Fruit fly (Drosophila melanogaster): ENCODE data around the gene Acbp2.

The Acbp2 gene

DNA sequence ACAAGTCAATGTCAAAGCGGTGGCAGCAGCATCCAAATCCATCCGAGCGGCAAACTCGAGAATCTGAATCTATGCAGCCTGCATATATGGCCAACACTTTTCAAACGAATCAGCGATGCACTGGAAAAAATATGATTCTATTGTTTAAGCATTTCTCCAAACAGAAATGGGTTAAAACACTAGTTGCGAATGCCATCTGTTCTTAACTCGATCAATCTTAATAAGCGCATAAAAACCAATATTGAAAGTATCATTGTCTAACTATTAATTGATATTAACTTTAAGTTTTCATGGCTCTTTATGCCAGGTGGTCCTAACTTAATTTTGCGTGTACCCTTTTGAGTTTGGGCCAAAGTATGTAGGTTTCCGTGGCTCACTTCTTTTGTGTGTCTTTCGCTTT is 26.0 kb upstream of the Acbp2 start:
- TF ChIP-seq CG14655 (GFP tag; optimal IDR thresholded peaks at IDR 0.05) (peak; percentile 27), CG34367 (tag; optimal IDR thresholded peaks at IDR 0.05) (no peak)

DNA sequence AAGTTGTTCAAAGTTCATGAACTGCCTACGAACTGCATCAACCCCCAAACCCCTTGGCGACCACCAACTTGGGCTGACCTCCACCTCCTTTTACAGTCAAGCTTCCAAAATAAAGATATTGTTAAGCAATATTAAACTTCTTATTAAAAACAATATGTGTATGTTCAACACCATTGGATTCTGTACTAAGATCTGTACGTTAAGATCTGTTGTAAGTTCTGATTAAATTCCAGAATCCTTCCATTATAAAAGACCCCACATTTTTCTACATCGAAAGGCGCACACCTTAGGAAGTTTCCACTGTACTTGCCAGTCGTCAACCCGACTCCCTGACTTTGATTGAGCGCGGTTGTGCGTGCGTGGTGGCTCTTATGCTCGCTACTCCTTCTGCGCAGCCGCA is 18.7 kb upstream of the Acbp2 start:
- TF ChIP-seq Ets98B (GFP tag; IDR thresholded peaks at IDR 0.05) (no peak), CG17806 (tag; optimal IDR thresholded peaks at IDR 0.05) (peak; percentile 61), Snoo (tag; optimal IDR thresholded peaks at IDR 0.05) (no peak), Pif1A (GFP tag; optimal IDR thresholded peaks at IDR 0.05) (peak; percentile 65), CG4496 (GFP tag; IDR thresholded peaks at IDR 0.05) (0 out of 3 replicates have a peak, but pooled peaks have one; percentile 32), gl (tag; optimal IDR thresholded peaks at IDR 0.05) (peak; percentile 15), CG12605 (GFP tag; IDR thresholded peaks at IDR 0.05) (no peak), CG8301 (tag; optimal IDR thresholded peaks at IDR 0.05) (no peak), CG9948 (tag; optimal IDR thresholded peaks at IDR 0.05) (peak; percentile 60), CG13204 (GFP tag; optimal IDR thresholded peaks at IDR 0.05) (peak; percentile 31), fd96Ca (GFP tag; IDR thresholded peaks at IDR 0.05) (no peak), CG15710 (tag; optimal IDR thresholded peaks at IDR 0.05) (peak; percentile 75), CG34367 (tag; optimal IDR thresholded peaks at IDR 0.05) (peak; percentile 56), D1 (tag; optimal IDR thresholded peaks at IDR 0.05) (peak; percentile 34), CG8159 (tag; optimal IDR thresholded peaks at IDR 0.05) (peak; percentile 72), EcR (GFP tag; optimal IDR thresholded peaks at IDR 0.05) (peak; percentile 90), Pif1B (GFP tag; optimal IDR thresholded peaks at IDR 0.05) (no peak), CG32121 (GFP tag; IDR thresholded peaks at IDR 0.05) (no peak), CG10348 (GFP tag; IDR thresholded peaks at IDR 0.05) (no peak), rn (GFP tag; IDR thresholded peaks at IDR 0.05) (no peak), CG14655 (GFP tag; optimal IDR thresholded peaks at IDR 0.05) (peak; percentile 22)

DNA sequence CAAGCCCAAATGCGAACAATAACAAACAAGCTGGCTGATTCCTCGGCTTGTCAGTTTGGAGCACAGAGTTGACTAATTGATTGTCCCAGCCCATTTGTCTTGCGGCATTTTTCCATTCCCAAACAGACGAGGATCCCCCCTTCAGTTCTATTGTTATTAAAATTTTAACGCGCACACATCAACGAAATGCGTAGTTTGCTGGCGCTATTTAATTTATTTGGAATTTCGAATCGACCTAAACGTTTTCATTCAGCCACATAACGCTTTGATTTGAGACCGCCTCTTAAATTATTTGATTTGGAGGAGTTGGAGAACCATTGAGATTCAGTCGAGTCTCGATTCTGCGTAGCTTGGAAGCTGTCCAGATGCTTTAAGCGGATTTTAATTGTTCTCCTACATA is 15.7 kb upstream of the Acbp2 start:
- TF ChIP-seq CG12605 (GFP tag; IDR thresholded peaks at IDR 0.05): no peak

- TF ChIP-seq Pif1A (GFP tag; optimal IDR thresholded peaks at IDR 0.05): no peak
- no peak for TF ChIP-seq CG10348 (GFP tag; IDR thresholded peaks at IDR 0.05)
- TF ChIP-seq fd96Ca (GFP tag; IDR thresholded peaks at IDR 0.05): no peak
- TF ChIP-seq CG8301 (tag; optimal IDR thresholded peaks at IDR 0.05): no peak
- TF ChIP-seq CG15710 (tag; optimal IDR thresholded peaks at IDR 0.05): no peak
- no peak for TF ChIP-seq Pif1B (GFP tag; optimal IDR thresholded peaks at IDR 0.05)
- TF ChIP-seq CG34367 (tag; optimal IDR thresholded peaks at IDR 0.05): no peak
- TF ChIP-seq Snoo (tag; optimal IDR thresholded peaks at IDR 0.05): no peak
- TF ChIP-seq gl (tag; optimal IDR thresholded peaks at IDR 0.05): no peak
- TF ChIP-seq CG13204 (GFP tag; optimal IDR thresholded peaks at IDR 0.05): no peak
- no peak for TF ChIP-seq D1 (tag; optimal IDR thresholded peaks at IDR 0.05)
- TF ChIP-seq CG8159 (tag; optimal IDR thresholded peaks at IDR 0.05): no peak
- TF ChIP-seq rn (GFP tag; IDR thresholded peaks at IDR 0.05): no peak
- TF ChIP-seq CG17806 (tag; optimal IDR thresholded peaks at IDR 0.05): no peak
- TF ChIP-seq EcR (GFP tag; optimal IDR thresholded peaks at IDR 0.05): no peak
- TF ChIP-seq CG4496 (GFP tag; IDR thresholded peaks at IDR 0.05): no peak
- no peak for TF ChIP-seq CG12605 (GFP tag; IDR thresholded peaks at IDR 0.05)
Measured at dm6 chr3L:7122136-7122535, 9.5 kb upstream of the Acbp2 start.

DNA sequence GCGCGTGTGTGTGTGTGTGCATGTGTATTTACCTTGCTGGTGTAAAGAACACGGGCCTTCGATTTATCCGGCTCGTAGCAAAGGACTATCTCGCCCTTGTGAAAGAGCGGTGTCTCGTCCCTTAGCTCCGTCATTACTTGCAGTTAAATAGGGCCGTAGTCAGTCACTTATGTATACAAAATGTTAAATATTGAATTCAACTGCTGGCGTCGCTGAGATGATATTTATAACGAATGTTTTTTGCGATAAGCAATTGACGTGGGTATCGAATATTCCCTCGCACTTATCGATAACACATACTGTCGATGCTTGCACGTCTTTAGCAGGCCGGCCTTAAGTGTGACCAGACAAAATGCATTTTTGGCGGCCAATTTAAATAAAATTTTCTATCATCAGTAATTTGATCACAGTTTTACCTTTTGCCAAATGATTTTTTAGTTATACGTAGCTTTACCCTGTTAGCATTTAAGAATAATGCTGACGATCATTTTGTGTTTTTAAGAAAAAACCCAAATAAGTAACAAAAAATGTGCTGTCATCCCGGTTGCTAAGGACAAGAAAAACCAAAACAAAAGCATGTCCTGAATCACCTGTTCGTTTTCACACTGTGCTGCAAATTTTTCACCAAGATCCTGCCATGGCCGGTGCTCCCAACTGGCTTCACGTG is 6.2 kb upstream of the Acbp2 start, which contains the start of the genes msl-3 and BBS1:
Gene msl-3 (minus strand): TSS at position 245 of the 667 bp plus-strand sequence.
Gene BBS1 (plus strand): TSS at position 617 of the 667 bp plus-strand sequence.
- no peak for TF ChIP-seq CG14655 (GFP tag; optimal IDR thresholded peaks at IDR 0.05)
- TF ChIP-seq CG8159 (tag; optimal IDR thresholded peaks at IDR 0.05): no peak
- TF ChIP-seq rn (GFP tag; IDR thresholded peaks at IDR 0.05): no peak
- TF ChIP-seq CG32121 (GFP tag; IDR thresholded peaks at IDR 0.05): no peak
- no peak for TF ChIP-seq EcR (GFP tag; optimal IDR thresholded peaks at IDR 0.05)
- TF ChIP-seq CG13204 (GFP tag; optimal IDR thresholded peaks at IDR 0.05): no peak

- TF ChIP-seq EcR (GFP tag; optimal IDR thresholded peaks at IDR 0.05): no peak
- TF ChIP-seq CG4496 (GFP tag; IDR thresholded peaks at IDR 0.05): no peak
- TF ChIP-seq CG9948 (tag; optimal IDR thresholded peaks at IDR 0.05): no peak
Measured at dm6 chr3L:7128214-7129008, 3.3 kb upstream of the Acbp2 start, which contains the start of the genes Acbp4 and Acbp6. Gene Acbp4 (minus strand): TSS chr3L:7128264. Gene Acbp6 (plus strand): TSS chr3L:7128903.

dm6 chr3L:7130574-7130973 is 1.1 kb upstream of the Acbp2 start, which contains the start of gene Acbp3:
Gene Acbp3 (plus strand): TSS chr3L:7130874.
- TF ChIP-seq Pif1B (GFP tag; optimal IDR thresholded peaks at IDR 0.05): no peak
- TF ChIP-seq fd96Ca (GFP tag; IDR thresholded peaks at IDR 0.05): no peak
- no peak for TF ChIP-seq EcR (GFP tag; optimal IDR thresholded peaks at IDR 0.05)
- TF ChIP-seq CG17806 (tag; optimal IDR thresholded peaks at IDR 0.05): no peak
- TF ChIP-seq CG34367 (tag; optimal IDR thresholded peaks at IDR 0.05): no peak
- no peak for TF ChIP-seq CG32121 (GFP tag; IDR thresholded peaks at IDR 0.05)
- TF ChIP-seq D1 (tag; optimal IDR thresholded peaks at IDR 0.05): no peak
- no peak for TF ChIP-seq CG4496 (GFP tag; IDR thresholded peaks at IDR 0.05)
- no peak for TF ChIP-seq gl (tag; optimal IDR thresholded peaks at IDR 0.05)
- no peak for TF ChIP-seq CG9948 (tag; optimal IDR thresholded peaks at IDR 0.05)
- no peak for TF ChIP-seq CG13204 (GFP tag; optimal IDR thresholded peaks at IDR 0.05)
- no peak for TF ChIP-seq CG8301 (tag; optimal IDR thresholded peaks at IDR 0.05)
- no peak for TF ChIP-seq rn (GFP tag; IDR thresholded peaks at IDR 0.05)
- TF ChIP-seq Pif1A (GFP tag; optimal IDR thresholded peaks at IDR 0.05): no peak
- no peak for TF ChIP-seq CG15710 (tag; optimal IDR thresholded peaks at IDR 0.05)
- no peak for TF ChIP-seq CG14655 (GFP tag; optimal IDR thresholded peaks at IDR 0.05)
- no peak for TF ChIP-seq Snoo (tag; optimal IDR thresholded peaks at IDR 0.05)
- no peak for TF ChIP-seq CG12605 (GFP tag; IDR thresholded peaks at IDR 0.05)
